Fruit fly (Drosophila melanogaster) whole organism, embryonic: ENCODE results near the gene alphaTub67C.
A peak's percentile ranks its signal among the peaks of the same experiment; 100 is the strongest.

ENCODE experiments used
- Aef1 ChIP-seq: fragments of 200-800 bp; sonication (Bioruptor generic); IDR thresholded peaks from 3 replicates; pipeline ENCODE4 v1.3.6; 2022; ENCODE audit warnings: missing biosample characterization, missing genetic modification characterization
- CG11504 ChIP-seq: fragments of 200-800 bp; sonication (Bioruptor generic); optimal IDR thresholded peaks from 3 replicates; lab custom pipeline; 2019; ENCODE audit warnings: missing biosample characterization, mild to moderate bottlenecking, missing genetic modification characterization, moderate library complexity
- CG12236 ChIP-seq: fragments of 200-800 bp; sonication (Bioruptor generic); optimal IDR thresholded peaks from 2 replicates; lab custom pipeline; 2016; ENCODE audit warnings: missing biosample characterization, missing genetic modification characterization
- CG13296 ChIP-seq: fragments of 200-800 bp; sonication (Bioruptor generic); optimal IDR thresholded peaks from 3 replicates; lab custom pipeline; 2018; ENCODE audit warnings: missing biosample characterization, mild to moderate bottlenecking, missing genetic modification characterization
- CG13624 ChIP-seq: fragments of 200-800 bp; sonication (Bioruptor generic); optimal IDR thresholded peaks from 2 replicates; lab custom pipeline; 2016; ENCODE audit warnings: missing biosample characterization, missing genetic modification characterization
- CG15479 ChIP-seq: fragments of 200-800 bp; sonication (Bioruptor generic); optimal IDR thresholded peaks from 3 replicates; lab custom pipeline; 2019; ENCODE audit warnings: missing biosample characterization, mild to moderate bottlenecking, missing genetic modification characterization, moderate library complexity
- CG1602 ChIP-seq: fragments of 200-800 bp; sonication (Bioruptor generic); optimal IDR thresholded peaks from 3 replicates; lab custom pipeline; 2016; ENCODE audit warnings: missing biosample characterization, missing genetic modification characterization
- CG16815 ChIP-seq: fragments of 200-800 bp; sonication (Bioruptor generic); optimal IDR thresholded peaks from 3 replicates; lab custom pipeline; 2017; ENCODE audit warnings: missing biosample characterization, mild to moderate bottlenecking, missing genetic modification characterization
- CG1832 ChIP-seq: fragments of 200-800 bp; sonication (Bioruptor generic); optimal IDR thresholded peaks from 2 replicates; lab custom pipeline; 2017; ENCODE audit warnings: missing biosample characterization, mild to moderate bottlenecking, missing genetic modification characterization, inconsistent platforms
- CG6175 ChIP-seq: fragments of 200-800 bp; sonication (Bioruptor generic); IDR thresholded peaks from 3 replicates; pipeline ENCODE4 v1.3.6; 2022; ENCODE audit warnings: missing biosample characterization, missing genetic modification characterization
- CG6683 ChIP-seq: fragments of 200-800 bp; sonication (Bioruptor generic); optimal IDR thresholded peaks from 2 replicates; lab custom pipeline; 2017; ENCODE audit warnings: missing biosample characterization, mild to moderate bottlenecking, missing genetic modification characterization, missing genetic modification reagents
- CG8478 ChIP-seq: fragments of >200 bp; optimal IDR thresholded peaks from 2 replicates; lab custom pipeline; 2018
- CG9215 ChIP-seq: fragments of 200-800 bp; sonication (Bioruptor generic); IDR thresholded peaks from 2 replicates; pipeline ENCODE4 v1.3.6; 2022; ENCODE audit warnings: missing biosample characterization, missing genetic modification characterization
- CG9609 ChIP-seq: fragments of 200-800 bp; sonication (Bioruptor generic); optimal IDR thresholded peaks from 3 replicates; lab custom pipeline; 2016; ENCODE audit warnings: missing biosample characterization, missing genetic modification characterization
- CrebB ChIP-seq: fragments of 200-800 bp; sonication (Bioruptor generic); optimal IDR thresholded peaks from 3 replicates; lab custom pipeline; 2018; ENCODE audit warnings: missing biosample characterization, mild to moderate bottlenecking, missing genetic modification characterization
- D ChIP-seq, 2 experiments: fragments of 200-800 bp in 1 of 2; fragments of >200 bp in 1 of 2; sonication (Bioruptor generic) in 1 of 2; optimal IDR thresholded peaks; 2 replicates in 1 of 2; 3 replicates in 1 of 2; lab custom pipeline; 2017; ENCODE audit warnings: mild to moderate bottlenecking in 1 of 2, missing biosample characterization in 1 of 2, missing genetic modification characterization in 1 of 2, missing genetic modification reagents in 1 of 2
- Deaf1 ChIP-seq: fragments of 200-800 bp; optimal IDR thresholded peaks from 3 replicates; lab custom pipeline; 2019; ENCODE audit warnings: missing biosample characterization, mild to moderate bottlenecking, missing genetic modification characterization, moderate library complexity
- Doc2 ChIP-seq: fragments of 200-800 bp; sonication (Bioruptor generic); IDR thresholded peaks from 2 replicates; pipeline ENCODE4 v1.3.6; 2022; ENCODE audit warnings: missing biosample characterization, missing genetic modification characterization
- HmgZ ChIP-seq: fragments of 200-800 bp; sonication (Bioruptor generic); optimal IDR thresholded peaks from 2 replicates; lab custom pipeline; 2018; ENCODE audit warnings: missing biosample characterization, mild to moderate bottlenecking, missing genetic modification characterization
- Mrtf ChIP-seq: fragments of 200-800 bp; sonication (Bioruptor generic); IDR thresholded peaks from 3 replicates; pipeline ENCODE4 v1.3.6; 2022; ENCODE audit warnings: missing biosample characterization, missing genetic modification characterization
- Myb ChIP-seq: fragments of 200-800 bp; sonication (Bioruptor generic); optimal IDR thresholded peaks from 2 replicates; lab custom pipeline; 2016; ENCODE audit warnings: missing biosample characterization, missing genetic modification characterization
- Nf-YA ChIP-seq: fragments of 200-800 bp; sonication (Bioruptor generic); IDR thresholded peaks from 2 replicates; pipeline ENCODE4 v1.3.6; 2022; ENCODE audit warnings: missing biosample characterization, missing genetic modification characterization
- Nf-YB ChIP-seq: fragments of 200-800 bp; sonication (Bioruptor generic); optimal IDR thresholded peaks from 3 replicates; lab custom pipeline; 2019; ENCODE audit warnings: missing biosample characterization, mild to moderate bottlenecking, missing genetic modification characterization, moderate library complexity
- Nf-YC ChIP-seq: fragments of 200-800 bp; optimal IDR thresholded peaks from 3 replicates; lab custom pipeline; 2019; ENCODE audit warnings: missing biosample characterization, mild to moderate bottlenecking, missing genetic modification characterization, moderate library complexity
- Pdp1 ChIP-seq, 2 experiments: fragments of 200-800 bp; sonication (Bioruptor generic); optimal IDR thresholded peaks; 3 replicates each; lab custom pipeline; 2016; ENCODE audit warnings: missing biosample characterization in 2 of 2, missing genetic modification characterization in 2 of 2, mild to moderate bottlenecking in 1 of 2, moderate library complexity in 1 of 2
- Sox100B ChIP-seq: fragments of 200-800 bp; sonication (Bioruptor generic); optimal IDR thresholded peaks from 3 replicates; lab custom pipeline; 2018; ENCODE audit warnings: missing biosample characterization, mild to moderate bottlenecking, missing genetic modification characterization
- Sry-β ChIP-seq: fragments of 200-800 bp; sonication (Bioruptor generic); optimal IDR thresholded peaks from 2 replicates; lab custom pipeline; 2018; ENCODE audit warnings: missing biosample characterization, mild to moderate bottlenecking, missing genetic modification characterization, moderate library complexity
- YL-1 ChIP-seq: fragments of 200-800 bp; sonication (Bioruptor generic); optimal IDR thresholded peaks from 3 replicates; lab custom pipeline; 2017; ENCODE audit warnings: missing biosample characterization, mild to moderate bottlenecking, missing genetic modification characterization
- cg ChIP-seq: fragments of 200-800 bp; sonication (Bioruptor generic); optimal IDR thresholded peaks from 3 replicates; lab custom pipeline; 2019; ENCODE audit warnings: missing biosample characterization, mild to moderate bottlenecking, missing genetic modification characterization, moderate library complexity
- dmrt11E ChIP-seq: fragments of 200-800 bp; sonication (Bioruptor generic); optimal IDR thresholded peaks from 3 replicates; lab custom pipeline; 2018; ENCODE audit warnings: missing biosample characterization, mild to moderate bottlenecking, missing genetic modification characterization, moderate library complexity
- fru ChIP-seq: fragments of >200 bp; optimal IDR thresholded peaks from 2 replicates; lab custom pipeline; 2017
- gcm2 ChIP-seq: fragments of 200-800 bp; sonication (Bioruptor generic); optimal IDR thresholded peaks from 2 replicates; lab custom pipeline; 2016; ENCODE audit warnings: missing biosample characterization, missing genetic modification characterization
- grn ChIP-seq: fragments of 200-800 bp; sonication (Bioruptor generic); optimal IDR thresholded peaks from 3 replicates; lab custom pipeline; 2017; ENCODE audit warnings: missing biosample characterization, missing genetic modification characterization
- lbe ChIP-seq: fragments of 200-800 bp; sonication (Bioruptor generic); optimal IDR thresholded peaks from 2 replicates; lab custom pipeline; 2016; ENCODE audit warnings: missing biosample characterization, mild to moderate bottlenecking, missing genetic modification characterization
- lmd ChIP-seq: fragments of 200-800 bp; sonication (Bioruptor generic); IDR thresholded peaks from 2 replicates; pipeline ENCODE4 v1.3.6; 2022; ENCODE audit warnings: missing biosample characterization, missing genetic modification characterization
- lov ChIP-seq, 2 experiments: fragments of 200-800 bp in 1 of 2; fragments of >200 bp in 1 of 2; sonication (Bioruptor generic) in 1 of 2; IDR thresholded peaks in 1 of 2; optimal IDR thresholded peaks in 1 of 2; 2 replicates in 1 of 2; 3 replicates in 1 of 2; pipeline versions ENCODE4 v1.3.6 to Lab custom; 2017 to 2022; ENCODE audit warnings: missing biosample characterization in 1 of 2, missing genetic modification characterization in 1 of 2
- nmo ChIP-seq: fragments of 200-800 bp; sonication (Bioruptor generic); optimal IDR thresholded peaks from 2 replicates; lab custom pipeline; 2018; ENCODE audit warnings: missing biosample characterization, mild to moderate bottlenecking, missing genetic modification characterization, moderate library complexity
- phol ChIP-seq: fragments of 200-800 bp; sonication (Bioruptor generic); optimal IDR thresholded peaks from 3 replicates; lab custom pipeline; 2018; ENCODE audit warnings: missing biosample characterization, mild to moderate bottlenecking, missing genetic modification characterization, moderate library complexity
- pita ChIP-seq: fragments of 200-800 bp; sonication (Bioruptor generic); optimal IDR thresholded peaks from 2 replicates; lab custom pipeline; 2017; ENCODE audit warnings: missing biosample characterization, mild to moderate bottlenecking, missing genetic modification characterization
- run ChIP-seq: fragments of 200-800 bp; sonication (Bioruptor generic); optimal IDR thresholded peaks from 3 replicates; lab custom pipeline; 2018; ENCODE audit warnings: missing biosample characterization, mild to moderate bottlenecking, missing genetic modification characterization
- so ChIP-seq: fragments of 200-800 bp; sonication (Bioruptor generic); IDR thresholded peaks from 3 replicates; pipeline ENCODE4 v1.3.6; 2022; ENCODE audit warnings: missing biosample characterization, missing genetic modification characterization
- trem ChIP-seq: fragments of 200-800 bp; optimal IDR thresholded peaks from 3 replicates; lab custom pipeline; 2019; ENCODE audit warnings: missing biosample characterization, mild to moderate bottlenecking, missing genetic modification characterization, moderate library complexity
- unpg ChIP-seq: fragments of 200-800 bp; sonication (Bioruptor generic); optimal IDR thresholded peaks from 3 replicates; lab custom pipeline; 2018; ENCODE audit warnings: missing biosample characterization, mild to moderate bottlenecking, missing genetic modification characterization, moderate library complexity
- yki ChIP-seq: fragments of >200 bp; optimal IDR thresholded peaks from 3 replicates; lab custom pipeline; 2018
- z ChIP-seq: fragments of 200-800 bp; sonication (Bioruptor generic); IDR thresholded peaks from 3 replicates; pipeline ENCODE4 v1.3.6; 2022; ENCODE audit warnings: missing biosample characterization, missing genetic modification characterization
- zfh1 ChIP-seq: fragments of 200-800 bp; sonication (Bioruptor generic); IDR thresholded peaks from 3 replicates; pipeline ENCODE4 v1.3.6; 2022; ENCODE audit warnings: missing biosample characterization, missing genetic modification characterization

alphaTub67C gene

dm6 chr3L:9714537-9715144, 33.6 kb downstream of the alphaTub67C start (continued):
- no peak for TF ChIP-seq Pdp1 (GFP tag; optimal IDR thresholded peaks at IDR 0.05; lab: Kevin White, UChicago)
- peak; percentile 71 for TF ChIP-seq YL-1 (GFP tag; lab: Kevin White, UChicago)
- no peak for TF ChIP-seq Sry-β (GFP tag; lab: Kevin White, UChicago)
- no peak for TF ChIP-seq CG13624
- no peak for TF ChIP-seq D (optimal IDR thresholded peaks at IDR 0.05; lab: Kevin White, UChicago)
- no peak for TF ChIP-seq D (GFP tag; optimal IDR thresholded peaks at IDR 0.05; lab: Kevin White, UChicago)
- no peak for TF ChIP-seq Sox100B (GFP tag; lab: Kevin White, UChicago)
- TF ChIP-seq CG11504, result no peak
- TF ChIP-seq lov (optimal IDR thresholded peaks at IDR 0.05; lab: Kevin White, UChicago), result no peak
- no peak for TF ChIP-seq lov (GFP tag; IDR thresholded peaks at IDR 0.05; lab: Robert Waterston, UW)
- TF ChIP-seq yki (lab: Kevin White, UChicago), result no peak
- no peak for TF ChIP-seq so (GFP tag; lab: Robert Waterston, UW)
- no peak for TF ChIP-seq fru
- TF ChIP-seq CG15479 (GFP tag; lab: Kevin White, UChicago), result peak; percentile 64
- TF ChIP-seq CG16815, result no peak
- TF ChIP-seq Aef1 (GFP tag; lab: Robert Waterston, UW), result no peak
- TF ChIP-seq Myb, result no peak
- TF ChIP-seq cg (GFP tag; lab: Kevin White, UChicago), result peak; percentile 100
- TF ChIP-seq CG8478 (lab: Kevin White, UChicago), result peak; percentile 88
- no peak for TF ChIP-seq HmgZ
- no peak for TF ChIP-seq Doc2 (GFP tag; lab: Robert Waterston, UW)
- no peak for TF ChIP-seq Nf-YA (GFP tag; lab: Robert Waterston, UW)
- no peak for TF ChIP-seq nmo
- no peak for TF ChIP-seq CrebB
- no peak for TF ChIP-seq CG9215 (GFP tag; lab: Robert Waterston, UW)
- TF ChIP-seq trem (tag; lab: Kevin White, UChicago), result no peak
- no peak for TF ChIP-seq CG6175
- TF ChIP-seq CG1602 (GFP tag; lab: Kevin White, UChicago), result no peak
- no peak for TF ChIP-seq run
- no peak for TF ChIP-seq pita (GFP tag; lab: Kevin White, UChicago)
- TF ChIP-seq Deaf1 (tag; lab: Kevin White, UChicago), result no peak
- no peak for TF ChIP-seq zfh1 (GFP tag; lab: Robert Waterston, UW)
- TF ChIP-seq lmd (GFP tag; lab: Robert Waterston, UW), result no peak
- no peak for TF ChIP-seq unpg (GFP tag; lab: Kevin White, UChicago)
- no peak for TF ChIP-seq CG12236 (GFP tag; lab: Kevin White, UChicago)
- TF ChIP-seq Nf-YB, result no peak
- TF ChIP-seq CG9609 (GFP tag; lab: Kevin White, UChicago), result no peak
- TF ChIP-seq lbe (GFP tag; lab: Kevin White, UChicago), result no peak
- no peak for TF ChIP-seq z (GFP tag; lab: Robert Waterston, UW)
- no peak for TF ChIP-seq dmrt11E (tag; lab: Kevin White, UChicago)
- no peak for TF ChIP-seq Mrtf (GFP tag; lab: Robert Waterston, UW)
- no peak for TF ChIP-seq Nf-YC
- no peak for TF ChIP-seq grn (GFP tag; lab: Kevin White, UChicago)
- no peak for TF ChIP-seq CG13296 (GFP tag; lab: Kevin White, UChicago)
- no peak for TF ChIP-seq gcm2 (GFP tag; lab: Kevin White, UChicago)
- TF ChIP-seq CG6683 (GFP tag; lab: Kevin White, UChicago), result no peak
- TF ChIP-seq phol, result no peak
- TF ChIP-seq CG1832 (GFP tag; lab: Kevin White, UChicago), result no peak
